Worm (Caenorhabditis elegans) whole organism, late embryonic: ENCODE data around the gene W05B10.3.

Experiments used
- C08G9.2 ChIP-seq: sonication (generic microtip); optimal IDR thresholded peaks from 2 replicates; lab custom pipeline; 2016; ENCODE audit warnings: mild to moderate bottlenecking, missing genetic modification characterization, moderate library complexity, missing compliant biosample characterization
- C38D4.7 ChIP-seq: fragments of 200-800 bp; sonication (Bioruptor generic); optimal IDR thresholded peaks from 2 replicates; lab custom pipeline; 2018; ENCODE audit warnings: mild to moderate bottlenecking, missing genetic modification characterization, moderate library complexity, missing compliant biosample characterization
- T23F11.4 ChIP-seq: fragments of 200-800 bp; sonication (Bioruptor generic); optimal IDR thresholded peaks from 2 replicates; lab custom pipeline; 2018; ENCODE audit warnings: mild to moderate bottlenecking, missing genetic modification characterization, missing compliant biosample characterization
- ahr-1 ChIP-seq: sonication (generic microtip); optimal IDR thresholded peaks from 2 replicates; lab custom pipeline; 2016; ENCODE audit warnings: missing genetic modification characterization, missing compliant biosample characterization
- ceh-18 ChIP-seq: sonication (generic microtip); optimal IDR thresholded peaks from 2 replicates; lab custom pipeline; 2016; ENCODE audit warnings: missing genetic modification characterization, missing compliant biosample characterization
- ceh-2 ChIP-seq: sonication (generic microtip); optimal IDR thresholded peaks from 2 replicates; lab custom pipeline; 2016; ENCODE audit warnings: missing genotype, missing genetic modification characterization, missing compliant biosample characterization
- ceh-24 ChIP-seq: sonication (generic microtip); optimal IDR thresholded peaks from 2 replicates; lab custom pipeline; 2016; ENCODE audit warnings: mild to moderate bottlenecking, missing genetic modification characterization, missing compliant biosample characterization
- ceh-31 ChIP-seq: sonication (generic microtip); optimal IDR thresholded peaks from 2 replicates; lab custom pipeline; 2016; ENCODE audit warnings: missing genetic modification characterization, missing compliant biosample characterization
- ceh-45 ChIP-seq: fragments of 200-800 bp; sonication (Bioruptor generic); IDR thresholded peaks from 2 replicates; pipeline ENCODE4 v1.3.6; 2022; ENCODE audit warnings: missing genetic modification reagents, missing genetic modification characterization, missing compliant biosample characterization
- ceh-6 ChIP-seq: fragments of 200-800 bp; sonication (Bioruptor generic); optimal IDR thresholded peaks from 2 replicates; lab custom pipeline; 2018; ENCODE audit warnings: mild to moderate bottlenecking, missing genetic modification characterization, missing compliant biosample characterization
- ceh-9 ChIP-seq: sonication (generic microtip); optimal IDR thresholded peaks from 2 replicates; lab custom pipeline; 2016; ENCODE audit warnings: mild to moderate bottlenecking, missing genetic modification characterization, inconsistent platforms, missing compliant biosample characterization
- che-1 ChIP-seq: sonication (generic microtip); optimal IDR thresholded peaks from 2 replicates; lab custom pipeline; 2016; ENCODE audit warnings: mild to moderate bottlenecking, missing genetic modification characterization, missing compliant biosample characterization
- ets-4 ChIP-seq: sonication (generic microtip); optimal IDR thresholded peaks from 2 replicates; lab custom pipeline; 2016; ENCODE audit warnings: missing genetic modification characterization, missing compliant biosample characterization
- gmeb-2 ChIP-seq: sonication (generic microtip); optimal IDR thresholded peaks from 2 replicates; lab custom pipeline; 2016; ENCODE audit warnings: missing genetic modification characterization, inconsistent platforms, missing compliant biosample characterization
- hlh-13 ChIP-seq: fragments of 200-800 bp; sonication (Bioruptor generic); optimal IDR thresholded peaks from 2 replicates; lab custom pipeline; 2018; ENCODE audit warnings: mild to moderate bottlenecking, missing genetic modification characterization, missing compliant biosample characterization
- hlh-30 ChIP-seq: sonication (generic microtip); optimal IDR thresholded peaks from 2 replicates; lab custom pipeline; 2017; ENCODE audit warnings: antibody characterized with exemption, missing genetic modification characterization, missing compliant biosample characterization; ENCODE audit not compliant: insufficient read depth
- hlh-6 ChIP-seq: sonication (generic microtip); optimal IDR thresholded peaks from 2 replicates; lab custom pipeline; 2016; ENCODE audit warnings: missing genotype, missing genetic modification characterization, missing compliant biosample characterization
- pat-9 ChIP-seq: fragments of 200-800 bp; sonication (Bioruptor generic); optimal IDR thresholded peaks from 2 replicates; lab custom pipeline; 2018; ENCODE audit warnings: mild to moderate bottlenecking, missing genetic modification characterization, moderate library complexity, missing compliant biosample characterization
- pax-1 ChIP-seq: fragments of 150-350 bp; optimal IDR thresholded peaks from 2 replicates; lab custom pipeline; 2014; ENCODE audit warnings: missing biosample characterization, missing genetic modification characterization
- pha-2 ChIP-seq: sonication (generic microtip); optimal IDR thresholded peaks from 2 replicates; lab custom pipeline; 2017; ENCODE audit warnings: mild to moderate bottlenecking, missing genetic modification characterization, missing compliant biosample characterization
- pha-4 ChIP-seq: fragments of 150-350 bp; optimal IDR thresholded peaks from 2 replicates; lab custom pipeline; 2018; ENCODE audit warnings: missing biosample characterization, missing genetic modification reagents, missing genetic modification characterization
- pqm-1 ChIP-seq: sonication (generic microtip); optimal IDR thresholded peaks from 2 replicates; lab custom pipeline; 2016; ENCODE audit warnings: missing genetic modification characterization, missing compliant biosample characterization
- pros-1 ChIP-seq: fragments of 150-350 bp; optimal IDR thresholded peaks from 2 replicates; lab custom pipeline; 2014; ENCODE audit warnings: missing biosample characterization, missing genetic modification reagents, missing genetic modification characterization
- sox-2 ChIP-seq: fragments of 200-800 bp; sonication (Bioruptor generic); IDR thresholded peaks from 2 replicates; pipeline ENCODE4 v1.3.6; 2022; ENCODE audit warnings: missing genetic modification reagents, missing genetic modification characterization, missing compliant biosample characterization
- tbx-2 ChIP-seq: sonication (generic microtip); optimal IDR thresholded peaks from 2 replicates; lab custom pipeline; 2016; ENCODE audit warnings: missing genetic modification characterization, missing compliant biosample characterization
- tbx-7 ChIP-seq: sonication (generic microtip); optimal IDR thresholded peaks from 2 replicates; lab custom pipeline; 2016; ENCODE audit warnings: missing genotype, missing genetic modification characterization, missing compliant biosample characterization
- unc-3 ChIP-seq, 2 experiments: fragments of 200-800 bp in 1 of 2; sonication (Bioruptor generic) in 1 of 2; sonication (generic microtip) in 1 of 2; conservative IDR thresholded peaks in 1 of 2; optimal IDR thresholded peaks in 1 of 2; 2 replicates each; pipeline versions ENCODE4 v1.3.6 to Lab custom; 2016 to 2022; ENCODE audit warnings: missing compliant biosample characterization in 2 of 2, missing genetic modification characterization in 2 of 2, missing genetic modification reagents in 1 of 2
- unc-42 ChIP-seq: sonication (generic microtip); optimal IDR thresholded peaks from 2 replicates; lab custom pipeline; 2016; ENCODE audit warnings: missing genotype, missing genetic modification characterization, missing compliant biosample characterization
- unc-55 ChIP-seq: sonication (generic microtip); optimal IDR thresholded peaks from 2 replicates; lab custom pipeline; 2017; ENCODE audit warnings: missing biosample characterization, missing genetic modification reagents, missing genetic modification characterization
- unc-86 ChIP-seq: sonication (generic microtip); optimal IDR thresholded peaks from 2 replicates; lab custom pipeline; 2016; ENCODE audit warnings: missing genetic modification characterization, missing compliant biosample characterization
- zip-5 ChIP-seq: sonication (generic microtip); optimal IDR thresholded peaks from 2 replicates; lab custom pipeline; 2016; ENCODE audit warnings: missing genetic modification characterization, missing compliant biosample characterization

Gene W05B10.3

DNA sequence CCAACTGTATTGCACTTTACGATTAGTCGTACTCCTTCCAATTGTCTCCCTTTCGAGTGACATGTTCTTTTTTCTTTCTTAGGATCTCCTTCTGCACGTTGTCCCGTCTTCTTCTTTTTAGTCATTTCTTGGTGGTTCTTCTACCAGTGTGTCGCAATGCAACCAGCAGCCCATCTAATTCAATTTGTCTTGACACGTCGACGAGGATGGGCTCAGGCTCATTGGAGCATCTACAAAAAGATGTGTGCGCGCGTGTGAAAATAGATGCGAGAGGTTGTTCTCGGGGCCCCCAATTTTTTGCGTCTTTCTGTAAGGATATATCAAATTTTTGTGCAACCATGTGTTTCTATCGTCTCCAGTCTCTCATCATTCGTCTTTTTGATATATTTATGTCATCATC, 40.1 kb upstream of the W05B10.3 start:
- TF ChIP-seq gmeb-2 (tag; lab: Kevin White, UChicago) (no peak), unc-42 (peak; percentile 86), ceh-45 (no peak), unc-3 (GFP tag; conservative IDR thresholded peaks at IDR 0.05; lab: Robert Waterston, UW) (no peak), unc-3 (tag; optimal IDR thresholded peaks at IDR 0.05; lab: Kevin White, UChicago) (no peak)

DNA sequence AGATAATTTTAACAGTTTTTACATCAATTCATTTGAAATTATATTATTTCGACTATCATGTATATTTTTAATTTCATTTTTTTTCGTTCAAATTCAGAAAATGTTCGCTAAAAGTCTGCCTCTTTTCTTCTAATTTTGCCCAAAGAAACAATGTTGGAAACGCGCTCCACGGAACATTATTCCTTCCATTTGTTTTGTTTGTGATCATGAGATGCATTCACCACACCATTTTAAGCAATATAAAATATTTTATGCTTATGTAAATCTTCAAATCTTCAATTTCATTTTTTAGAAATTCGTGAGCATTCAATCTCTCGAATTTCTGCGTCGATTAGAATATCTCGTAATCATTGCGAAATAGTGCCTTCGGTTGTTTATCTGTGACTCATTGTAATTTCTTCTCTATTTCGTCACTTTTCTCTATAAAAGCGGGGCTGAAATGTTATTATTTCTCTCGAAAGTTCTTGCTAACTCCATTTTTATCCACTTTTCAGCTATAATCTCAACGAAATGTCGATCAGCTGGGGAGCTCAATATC, 35.9 kb upstream of the W05B10.3 start, which contains the start of gene istr-1:
istr-1 (plus strand) TSS at position 495 of the 538 bp plus-strand sequence.
- no peak for TF ChIP-seq ceh-45
- TF ChIP-seq C38D4.7 (GFP tag; lab: Kevin White, UChicago): no peak
- TF ChIP-seq ets-4 (tag; lab: Kevin White, UChicago): no peak
- no peak for TF ChIP-seq hlh-6 (tag; lab: Kevin White, UChicago)
- peak; percentile 21 for TF ChIP-seq hlh-30 (tag; lab: Kevin White, UChicago)
- no peak for TF ChIP-seq ceh-31 (tag; lab: Kevin White, UChicago)
- no peak for TF ChIP-seq unc-86 (tag; lab: Kevin White, UChicago)
- TF ChIP-seq, all 69 proteins: peak for 1

DNA sequence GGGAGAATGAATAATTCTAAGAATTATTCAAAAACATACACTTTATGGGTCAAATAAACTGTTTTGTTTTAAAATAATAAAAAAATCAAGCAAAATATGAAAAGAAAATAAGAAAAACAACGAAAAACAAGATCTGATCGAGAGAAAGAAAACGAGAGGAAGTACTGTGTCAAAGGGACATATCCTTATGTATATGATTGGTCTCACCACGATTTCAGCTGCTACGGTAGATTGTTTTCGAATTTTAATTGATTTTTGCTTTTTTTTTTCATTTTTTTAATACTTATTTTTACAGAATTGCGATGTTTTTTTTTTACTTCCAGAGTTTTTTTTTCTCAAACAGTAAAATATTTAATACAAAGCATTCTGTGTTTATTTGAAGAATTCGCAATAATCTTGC, 35.3 kb upstream of the W05B10.3 start:
- no peak for TF ChIP-seq ahr-1 (tag; lab: Kevin White, UChicago)
- no peak for TF ChIP-seq pqm-1 (tag; lab: Kevin White, UChicago)

DNA sequence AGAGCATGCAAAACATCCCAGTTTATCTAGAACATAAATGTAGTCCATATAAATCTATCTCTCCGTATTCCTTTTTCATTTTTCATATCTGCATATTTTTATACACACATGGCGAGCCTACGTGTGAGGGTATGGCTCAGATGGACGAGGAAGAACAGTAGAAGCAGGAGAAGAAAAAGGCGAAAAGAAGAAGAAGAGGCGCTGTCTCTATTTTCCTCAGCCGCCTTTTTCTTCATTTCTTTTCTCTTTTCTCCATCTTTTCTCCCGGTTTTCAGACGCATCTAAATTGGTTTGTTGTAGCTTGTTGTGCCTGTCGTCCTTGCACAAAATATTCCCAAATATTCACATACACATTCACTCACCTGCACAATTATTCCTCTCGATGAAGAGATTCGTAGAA, 34.4 kb upstream of the W05B10.3 start, which contains the start of gene K10C8.4:
K10C8.4 (plus strand) TSS at position 301 of the 400 bp plus-strand sequence.
- TF ChIP-seq zip-5 (tag; lab: Kevin White, UChicago): no peak
- TF ChIP-seq che-1 (tag; lab: Kevin White, UChicago): no peak
- no peak for TF ChIP-seq ceh-18 (tag; lab: Kevin White, UChicago)
- TF ChIP-seq pat-9: no peak
- no peak for TF ChIP-seq ceh-2

DNA sequence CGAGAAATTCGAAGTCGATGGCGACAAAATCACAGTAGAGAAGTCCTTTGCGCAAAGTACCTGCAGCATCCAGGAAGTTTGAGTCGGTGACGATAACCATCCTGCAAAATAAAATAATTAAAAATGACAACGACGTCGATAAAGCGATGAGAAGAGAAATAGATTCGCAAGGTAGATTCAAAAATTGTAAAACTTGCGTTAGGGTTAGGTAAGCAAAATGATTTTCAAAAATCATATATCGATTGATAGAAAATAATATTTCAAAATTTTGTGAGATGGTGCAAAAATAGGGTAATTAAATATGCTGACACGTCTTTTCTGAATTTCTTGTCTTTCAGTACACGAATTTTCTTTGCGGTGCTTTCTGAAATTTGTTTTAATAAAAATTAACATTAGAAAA, 33.6 kb upstream of the W05B10.3 start, which contains the start of gene parn-1:
parn-1 (minus strand) TSS at position 101 of the 400 bp plus-strand sequence.
- TF ChIP-seq sox-2 (GFP tag; lab: Robert Waterston, UW) (no peak), tbx-7 (tag; lab: Kevin White, UChicago) (no peak), ceh-45 (no peak), pha-2 (tag; lab: Kevin White, UChicago) (no peak), pqm-1 (tag; lab: Kevin White, UChicago) (no peak), unc-55 (no peak), ceh-9 (tag; lab: Kevin White, UChicago) (no peak), ets-4 (tag; lab: Kevin White, UChicago) (no peak)

DNA sequence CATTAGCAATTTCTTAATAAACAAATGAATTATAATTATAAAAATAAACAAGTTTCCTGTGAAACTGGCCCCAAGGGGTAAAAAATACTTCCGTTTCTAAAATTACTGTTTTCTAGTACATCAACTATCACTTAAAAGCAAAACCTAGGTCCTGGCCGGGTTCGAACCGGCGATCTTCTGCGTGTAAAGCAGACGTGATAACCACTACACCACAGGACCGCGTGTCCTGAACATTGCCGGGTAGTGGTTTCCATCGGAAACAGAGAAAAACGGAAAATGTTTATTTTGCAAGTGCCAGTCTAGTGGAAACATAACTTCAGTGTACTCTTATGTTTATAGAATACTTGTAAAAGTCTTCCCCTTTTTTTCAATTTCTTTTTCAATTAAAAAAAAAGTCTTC, 21.7 kb upstream of the W05B10.3 start:
- TF ChIP-seq ceh-31 (tag; lab: Kevin White, UChicago): no peak
- no peak for TF ChIP-seq C08G9.2 (tag; lab: Kevin White, UChicago)
- no peak for TF ChIP-seq unc-42

DNA sequence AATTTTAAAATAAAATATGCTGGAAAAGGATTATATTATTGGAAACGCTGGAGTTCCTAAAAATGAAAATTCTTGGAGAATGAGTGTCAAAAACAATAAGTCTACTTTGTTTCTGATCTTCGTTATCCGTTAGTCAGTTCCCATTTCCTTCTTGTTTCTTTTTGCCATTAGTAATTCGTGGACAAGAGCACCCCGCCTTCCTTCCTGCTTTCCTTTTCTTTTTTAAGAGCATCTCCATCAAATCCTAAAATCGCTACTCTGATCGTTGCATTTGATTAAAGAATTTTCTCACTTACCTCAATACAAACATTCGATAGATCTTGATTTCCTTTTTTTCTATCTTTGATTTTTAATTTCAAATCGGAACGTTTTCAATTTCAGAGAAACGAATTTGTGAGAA, 18.3 kb upstream of the W05B10.3 start, which contains the start of gene frpr-15:
frpr-15 (plus strand) TSS at position 301 of the 400 bp plus-strand sequence.
- TF ChIP-seq T23F11.4 (GFP tag; lab: Kevin White, UChicago): no peak
- TF ChIP-seq ceh-24 (tag; lab: Kevin White, UChicago): no peak
- TF ChIP-seq pros-1 (tag; lab: Kevin White, UChicago): no peak
- TF ChIP-seq tbx-2 (tag; lab: Kevin White, UChicago): no peak
- no peak for TF ChIP-seq pha-4 (tag; lab: Kevin White, UChicago)
- no peak for TF ChIP-seq unc-42
- TF ChIP-seq sox-2 (GFP tag; lab: Robert Waterston, UW): no peak
- TF ChIP-seq ceh-31 (tag; lab: Kevin White, UChicago): no peak
- no peak for TF ChIP-seq ceh-6 (GFP tag; lab: Kevin White, UChicago)
- no peak for TF ChIP-seq pax-1 (tag; lab: Kevin White, UChicago)
- no peak for TF ChIP-seq hlh-13 (GFP tag; lab: Kevin White, UChicago)
